Worm (Caenorhabditis elegans) whole organism, L4 larva: ENCODE measurements around the gene clec-224.

ENCODE experiments used
- dmd-6 ChIP-seq: fragments of 200-800 bp; sonication (Bioruptor generic); IDR thresholded peaks from 2 replicates; pipeline ENCODE4 v1.3.6; 2022; ENCODE audit warnings: missing genetic modification reagents, missing genetic modification characterization, missing compliant biosample characterization
- lsy-2 ChIP-seq, 2 experiments: fragments of 150-350 bp in 1 of 2; sonication (generic microtip) in 1 of 2; optimal IDR thresholded peaks; 2 replicates each; lab custom pipeline; 2014 to 2017; ENCODE audit warnings: missing biosample characterization in 2 of 2, missing genetic modification characterization in 2 of 2
- pqm-1 ChIP-seq: sonication (generic microtip); optimal IDR thresholded peaks from 2 replicates; lab custom pipeline; 2017; ENCODE audit warnings: missing biosample characterization, missing genetic modification characterization
- skn-1 ChIP-seq: fragments of 150-350 bp; optimal IDR thresholded peaks from 2 replicates; lab custom pipeline; 2014; ENCODE audit warnings: missing biosample characterization, missing genetic modification characterization

DNA sequence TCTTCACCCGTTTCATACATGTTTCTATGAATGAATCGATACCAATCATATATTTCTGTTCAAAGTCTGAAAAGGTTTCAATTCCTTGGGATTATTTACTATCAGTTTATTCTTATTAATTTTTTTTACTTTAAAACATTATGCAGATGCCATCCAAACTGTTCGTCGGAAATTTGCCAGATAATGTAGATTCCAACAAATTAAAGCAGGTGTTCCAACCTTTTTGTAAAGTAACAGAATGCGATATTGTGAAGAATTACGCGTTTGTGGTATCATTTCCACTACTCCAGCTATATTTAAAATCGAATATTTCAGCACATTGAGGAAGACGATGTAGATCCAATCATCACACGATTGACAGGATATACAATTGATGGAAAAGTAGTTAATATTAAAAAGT lies 12.9 kb upstream of the clec-224 start, which contains the start of gene rnp-1:
- TF ChIP-seq pqm-1 (tag; lab: Kevin White, UChicago) = no peak
- no peak for TF ChIP-seq skn-1
- TF ChIP-seq dmd-6 = no peak
- no peak for TF ChIP-seq lsy-2 (tag; optimal IDR thresholded peaks at IDR 0.05; lab: Kevin White, UChicago)
